Fruit fly (Drosophila melanogaster): ENCODE results near the gene CG3942.

DNA sequence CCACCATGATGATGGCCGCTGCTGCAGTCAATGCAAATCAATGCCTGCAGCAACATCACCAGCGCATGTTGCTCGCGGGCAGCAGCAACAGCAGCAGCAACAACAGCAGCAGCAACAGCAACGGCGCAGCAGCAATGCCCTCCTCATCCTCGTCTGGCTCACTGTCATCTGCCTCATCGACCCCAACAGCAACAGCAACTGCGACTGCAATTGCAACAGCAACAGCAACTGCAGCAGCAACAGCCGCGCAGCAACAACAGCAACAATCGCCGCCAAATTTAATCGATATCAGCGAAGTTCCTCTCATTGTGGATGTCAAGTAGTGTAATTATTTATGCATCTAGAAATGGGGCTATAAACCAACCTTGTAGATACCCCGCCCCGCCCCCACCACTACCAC is 47.5 kb downstream of the CG3942 start:
- TF ChIP-seq CG14655 (GFP tag; optimal IDR thresholded peaks at IDR 0.05), result no peak
- no peak for TF ChIP-seq gl (tag; optimal IDR thresholded peaks at IDR 0.05)
- TF ChIP-seq CG32121 (GFP tag; IDR thresholded peaks at IDR 0.05), result no peak
- no peak for TF ChIP-seq CG34367 (tag; optimal IDR thresholded peaks at IDR 0.05)
- no peak for TF ChIP-seq D1 (tag; optimal IDR thresholded peaks at IDR 0.05)
- TF ChIP-seq CG8301 (tag; optimal IDR thresholded peaks at IDR 0.05), result no peak
- TF ChIP-seq Pif1A (GFP tag; optimal IDR thresholded peaks at IDR 0.05), result no peak
- TF ChIP-seq CG10348 (GFP tag; IDR thresholded peaks at IDR 0.05), result no peak
- TF ChIP-seq CG17806 (tag; optimal IDR thresholded peaks at IDR 0.05), result no peak
- TF ChIP-seq fd96Ca (GFP tag; IDR thresholded peaks at IDR 0.05), result no peak
- no peak for TF ChIP-seq CG9948 (tag; optimal IDR thresholded peaks at IDR 0.05)
